Worm (Caenorhabditis elegans): ENCODE results near the gene scl-6.

DNA sequence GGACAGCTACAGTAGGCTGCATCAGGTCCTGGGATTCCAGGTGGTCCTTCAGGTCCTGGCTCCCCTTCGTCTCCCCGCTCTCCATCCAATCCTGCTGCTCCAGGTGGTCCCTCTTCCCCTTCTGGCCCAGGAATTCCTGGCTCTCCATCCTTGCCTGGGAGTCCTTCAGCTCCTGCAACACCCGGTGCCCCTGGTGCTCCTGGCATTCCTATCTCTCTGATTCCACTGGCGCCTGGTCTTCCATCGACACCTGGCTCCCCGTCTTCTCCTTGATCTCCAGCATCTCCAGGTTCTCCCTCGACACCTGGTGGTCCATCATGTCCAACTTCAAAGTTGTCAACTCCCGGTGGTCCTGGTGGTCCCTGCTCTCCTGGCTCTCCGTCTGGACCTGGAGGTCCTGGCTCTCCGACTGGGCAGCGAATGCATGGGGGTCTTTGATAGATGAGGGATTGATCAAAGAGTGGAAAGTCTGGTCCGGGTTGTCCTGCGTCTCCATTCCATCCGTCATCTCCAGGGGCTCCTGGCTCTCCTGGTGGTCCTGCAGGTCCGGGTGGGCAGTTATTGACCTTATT, 21.2 kb downstream of the scl-6 start:
- TF ChIP-seq snpc-4 (tag; optimal IDR thresholded peaks at IDR 0.05): no peak
- TF ChIP-seq zip-8 (tag; optimal IDR thresholded peaks at IDR 0.05): no peak
- no peak for TF ChIP-seq lin-13 (tag; optimal IDR thresholded peaks at IDR 0.05)
- no peak for TF ChIP-seq ceh-83 (GFP tag; optimal IDR thresholded peaks at IDR 0.05)
- TF ChIP-seq elt-3 (tag; optimal IDR thresholded peaks at IDR 0.05): no peak
- TF ChIP-seq blmp-1 (tag; optimal IDR thresholded peaks at IDR 0.05): no peak
- TF ChIP-seq mep-1 (tag; optimal IDR thresholded peaks at IDR 0.05): no peak
